Worm (Caenorhabditis elegans): ENCODE data around the gene rdy-2.

rdy-2 gene

DNA sequence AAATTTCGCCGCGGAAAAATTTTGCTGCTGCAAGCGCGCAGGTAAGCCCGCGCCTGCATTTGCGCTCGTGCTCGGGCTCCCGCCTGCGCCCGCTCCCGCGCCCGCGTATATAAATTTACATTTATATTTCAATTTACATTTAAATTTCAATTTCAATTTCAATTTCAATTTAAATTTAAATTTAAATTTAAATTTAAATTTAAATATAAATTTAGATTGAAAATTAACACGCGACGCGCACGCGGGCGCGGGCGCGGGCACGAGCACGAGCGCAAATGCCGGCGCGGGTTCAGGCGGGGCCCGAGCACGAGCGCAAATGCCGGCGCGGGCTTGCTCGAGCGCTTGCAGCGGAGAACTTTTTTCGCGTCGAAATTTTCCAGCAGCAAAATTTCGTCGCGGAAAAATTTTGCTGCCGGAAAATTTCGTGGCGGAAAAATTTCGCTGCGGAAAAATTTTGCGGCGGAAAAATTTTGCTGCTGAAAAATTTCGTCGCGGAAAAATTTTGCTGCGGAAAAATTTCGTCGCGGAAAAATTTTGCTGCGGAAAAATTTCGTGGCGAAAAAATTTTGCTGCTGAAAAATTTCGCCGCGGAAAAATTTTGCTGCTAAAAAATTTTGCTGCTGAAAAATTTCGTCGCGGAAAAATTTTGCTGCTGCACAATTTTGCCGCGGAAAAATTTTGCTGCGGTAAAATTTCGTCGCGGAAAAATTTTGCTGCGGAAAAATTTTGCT, 45.2 kb upstream of the rdy-2 start (continued):
- TF ChIP-seq nhr-41 (GFP tag; IDR thresholded peaks at IDR 0.05): 0 out of 2 replicates have a peak, but pooled peaks have one; percentile 46
- TF ChIP-seq cey-2 (tag; optimal IDR thresholded peaks at IDR 0.05; ENCODE audit: borderline replicate concordance, insufficient read depth): no peak
- TF ChIP-seq egl-27 (tag; optimal IDR thresholded peaks at IDR 0.05): no peak
- TF ChIP-seq F10B5.3 (tag; optimal IDR thresholded peaks at IDR 0.05): no peak
- TF ChIP-seq Y75B8A.6 (GFP tag; IDR thresholded peaks at IDR 0.05): peak; percentile 46; the same call in 1 of the 2 replicates
- TF ChIP-seq ceh-28 (tag; optimal IDR thresholded peaks at IDR 0.05): no peak
- no peak for TF ChIP-seq lin-15B (tag; optimal IDR thresholded peaks at IDR 0.05)
- no peak for TF ChIP-seq lir-3 (tag; optimal IDR thresholded peaks at IDR 0.05)
- TF ChIP-seq tag-97 (GFP tag; IDR thresholded peaks at IDR 0.05): peak; percentile 78; the same call in 1 of the 2 replicates
- no peak for TF ChIP-seq unc-39 (tag; optimal IDR thresholded peaks at IDR 0.05)
- TF ChIP-seq fkh-10 (GFP tag; optimal IDR thresholded peaks at IDR 0.05): no peak
- no peak; the same call in 1 of the 2 replicates for TF ChIP-seq F26F4.8 (GFP tag; conservative IDR thresholded peaks at IDR 0.05)
- no peak for TF ChIP-seq nhr-237 (tag; optimal IDR thresholded peaks at IDR 0.05)
- no peak for TF ChIP-seq daf-8 (GFP tag; IDR thresholded peaks at IDR 0.05)
- TF ChIP-seq F37D6.2 (tag; optimal IDR thresholded peaks at IDR 0.05): no peak
- peak; percentile 90 for TF ChIP-seq F44E2.7 (GFP tag; IDR thresholded peaks at IDR 0.05)
- no peak for TF ChIP-seq arid-1 (GFP tag; conservative IDR thresholded peaks at IDR 0.05)
- no peak for TF ChIP-seq dve-1 (tag; optimal IDR thresholded peaks at IDR 0.05; ENCODE audit: insufficient read depth)
- TF ChIP-seq daf-19 (GFP tag; conservative IDR thresholded peaks at IDR 0.05): no peak
- TF ChIP-seq lin-1 (GFP tag; IDR thresholded peaks at IDR 0.05): 0 out of 2 replicates have a peak, but pooled peaks have one; percentile 8
- 0 out of 2 replicates have a peak, but pooled peaks have one; percentile 24 for TF ChIP-seq madf-9 (GFP tag; conservative IDR thresholded peaks at IDR 0.05)
- no peak for TF ChIP-seq gei-8 (GFP tag; optimal IDR thresholded peaks at IDR 0.05)
- TF ChIP-seq madf-5 (GFP tag; IDR thresholded peaks at IDR 0.05): peak in 1 of 2 experiments; percentile 81; a peak in 2 of 4 replicates

- TF ChIP-seq spr-1 (tag; optimal IDR thresholded peaks at IDR 0.05) (no peak), nhr-6 (tag; optimal IDR thresholded peaks at IDR 0.05) (no peak), arid-1 (GFP tag; conservative IDR thresholded peaks at IDR 0.05) (no peak), nhr-28 (tag; optimal IDR thresholded peaks at IDR 0.05) (peak; percentile 69), lsy-2 (tag; optimal IDR thresholded peaks at IDR 0.05) (no peak), unc-39 (tag; optimal IDR thresholded peaks at IDR 0.05) (no peak), dmd-6 (GFP tag; IDR thresholded peaks at IDR 0.05) (peak; percentile 78), daf-16 (GFP tag; optimal IDR thresholded peaks at IDR 0.05) (no peak), daf-16 (tag; optimal IDR thresholded peaks at IDR 0.05) (peak; percentile 43), ceh-20 (GFP tag; IDR thresholded peaks at IDR 0.05) (no peak), dve-1 (tag; optimal IDR thresholded peaks at IDR 0.05; ENCODE audit: insufficient read depth) (peak; percentile 37), mxl-2 (GFP tag; conservative IDR thresholded peaks at IDR 0.05) (no peak), hlh-11 (tag; optimal IDR thresholded peaks at IDR 0.05) (peak; percentile 9), daf-8 (GFP tag; IDR thresholded peaks at IDR 0.05) (no peak), pqm-1 (tag; optimal IDR thresholded peaks at IDR 0.05) (peak; percentile 69), saeg-2 (GFP tag; IDR thresholded peaks at IDR 0.05) (no peak)
Observed at ce11 chrV:13638040-13638439, 37.3 kb upstream of the rdy-2 start.

DNA sequence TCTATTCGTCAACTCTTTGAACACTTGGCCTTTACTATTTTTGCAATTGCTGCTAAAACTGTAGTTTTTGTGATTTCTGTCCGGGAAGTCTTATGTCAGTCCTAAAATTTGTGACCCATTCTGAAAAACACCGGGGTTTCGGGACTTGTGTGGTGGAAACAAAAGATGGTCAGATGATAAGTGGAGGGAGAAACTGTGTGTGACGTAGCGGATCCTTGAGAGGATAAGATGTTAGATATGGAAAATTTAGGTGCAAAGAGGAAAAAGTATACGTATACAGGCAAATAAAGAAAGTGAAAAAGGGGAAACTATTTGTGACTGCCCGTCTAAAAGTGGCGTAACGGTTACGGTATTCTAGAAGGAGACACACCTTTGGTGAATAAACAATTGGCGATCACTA, 35.6 kb upstream of the rdy-2 start:
- TF ChIP-seq egl-27 (tag; optimal IDR thresholded peaks at IDR 0.05): no peak
- TF ChIP-seq fkh-10 (GFP tag; optimal IDR thresholded peaks at IDR 0.05): no peak
- no peak for TF ChIP-seq fos-1 (tag; optimal IDR thresholded peaks at IDR 0.05)
- no peak for TF ChIP-seq nhr-237 (tag; optimal IDR thresholded peaks at IDR 0.05)
- no peak for TF ChIP-seq pqm-1 (tag; optimal IDR thresholded peaks at IDR 0.05)
- TF ChIP-seq madf-9 (GFP tag; conservative IDR thresholded peaks at IDR 0.05): no peak
- no peak for TF ChIP-seq F26F4.8 (GFP tag; conservative IDR thresholded peaks at IDR 0.05)
- no peak for TF ChIP-seq nhr-77 (tag; optimal IDR thresholded peaks at IDR 0.05)
- TF ChIP-seq dmd-6 (GFP tag; IDR thresholded peaks at IDR 0.05): no peak
- TF ChIP-seq cey-2 (tag; optimal IDR thresholded peaks at IDR 0.05; ENCODE audit: borderline replicate concordance, insufficient read depth): no peak
- TF ChIP-seq rbr-2 (tag; optimal IDR thresholded peaks at IDR 0.05): no peak
- TF ChIP-seq daf-16 (GFP tag; optimal IDR thresholded peaks at IDR 0.05): no peak
- TF ChIP-seq daf-16 (tag; optimal IDR thresholded peaks at IDR 0.05): no peak
- no peak for TF ChIP-seq mxl-3 (GFP tag; optimal IDR thresholded peaks at IDR 0.05)
- TF ChIP-seq jun-1 (tag; optimal IDR thresholded peaks at IDR 0.05): no peak
- TF ChIP-seq nhr-11 (tag; optimal IDR thresholded peaks at IDR 0.05): no peak
- no peak for TF ChIP-seq mxl-2 (GFP tag; conservative IDR thresholded peaks at IDR 0.05)
